Worm (Caenorhabditis elegans) whole organism, L4 larva: ENCODE measurements around the gene R03E9.2.

ENCODE experiments used
- D1046.2 ChIP-seq: fragments of 200-800 bp; sonication (Bioruptor generic); IDR thresholded peaks from 2 replicates; pipeline ENCODE4 v1.3.6; 2022; ENCODE audit warnings: missing genetic modification characterization, missing compliant biosample characterization
- F44E2.7 ChIP-seq: fragments of 200-800 bp; sonication (Bioruptor generic); IDR thresholded peaks from 2 replicates; pipeline ENCODE4 v2.1.2; 2022; ENCODE audit warnings: missing genetic modification characterization, missing compliant biosample characterization
- T20F7.1 ChIP-seq: fragments of 200-800 bp; sonication (Bioruptor generic); optimal IDR thresholded peaks from 2 replicates; lab custom pipeline; 2018; ENCODE audit warnings: mild to moderate bottlenecking, missing genetic modification characterization, missing compliant biosample characterization
- Y105C5A.15 ChIP-seq: fragments of 200-800 bp; sonication (Bioruptor generic); IDR thresholded peaks from 2 replicates; pipeline ENCODE4 v1.3.6; 2022; ENCODE audit warnings: missing genetic modification characterization, missing compliant biosample characterization
- Y48G9A.11 ChIP-seq: fragments of 200-800 bp; sonication (Bioruptor generic); IDR thresholded peaks from 2 replicates; pipeline ENCODE4 v1.3.6; 2022; ENCODE audit warnings: missing genetic modification reagents, missing genetic modification characterization, missing compliant biosample characterization
- Y75B8A.6 ChIP-seq: fragments of 200-800 bp; sonication (Bioruptor generic); IDR thresholded peaks from 2 replicates; pipeline ENCODE4 v1.3.6; 2022; ENCODE audit warnings: missing genetic modification reagents, missing genetic modification characterization, missing compliant biosample characterization
- ZK337.2 ChIP-seq: fragments of 200-800 bp; sonication (Bioruptor generic); IDR thresholded peaks from 2 replicates; pipeline ENCODE4 v1.3.6; 2022; ENCODE audit warnings: missing genetic modification reagents, missing genetic modification characterization, missing compliant biosample characterization
- aha-1 ChIP-seq: fragments of 150-350 bp; peaks from one replicate; lab custom pipeline; 2014; ENCODE audit warnings: missing biosample characterization, missing genetic modification characterization
- ama-1 ChIP-seq: fragments of 150-350 bp; optimal IDR thresholded peaks from 2 replicates; lab custom pipeline; 2014; ENCODE audit warnings: inconsistent platforms, mixed read lengths
- ceh-20 ChIP-seq: fragments of 200-800 bp; sonication (Bioruptor generic); IDR thresholded peaks from 2 replicates; pipeline ENCODE4 v1.3.6; 2022; ENCODE audit warnings: missing genetic modification reagents, missing genetic modification characterization, missing compliant biosample characterization
- ceh-62 ChIP-seq: sonication (generic microtip); optimal IDR thresholded peaks from 2 replicates; lab custom pipeline; 2017; ENCODE audit warnings: missing biosample characterization, missing genetic modification characterization
- ceh-82 ChIP-seq: sonication (generic microtip); optimal IDR thresholded peaks from 2 replicates; lab custom pipeline; 2017; ENCODE audit warnings: missing biosample characterization, missing genetic modification characterization
- cey-2 ChIP-seq: sonication (generic microtip); optimal IDR thresholded peaks from 3 replicates; lab custom pipeline; 2017; ENCODE audit warnings: missing genetic modification characterization, mild to moderate bottlenecking, missing compliant biosample characterization, antibody characterized with exemption, borderline replicate concordance; ENCODE audit not compliant: insufficient read depth
- daf-16 ChIP-seq, 3 experiments: sonication (generic microtip); optimal IDR thresholded peaks; 2 replicates each; lab custom pipeline; 2016 to 2017; ENCODE audit warnings: missing genetic modification characterization in 3 of 3, missing genetic modification reagents in 3 of 3, mild to moderate bottlenecking in 2 of 3, missing compliant biosample characterization in 2 of 3, missing biosample characterization in 1 of 3, moderate library complexity in 1 of 3
- daf-19 ChIP-seq: fragments of 200-800 bp; sonication (Bioruptor generic); conservative IDR thresholded peaks from 2 replicates; pipeline ENCODE4 v1.3.6; 2022; ENCODE audit warnings: missing genetic modification characterization, missing compliant biosample characterization
- dmd-8 ChIP-seq: fragments of 200-800 bp; sonication (Bioruptor generic); IDR thresholded peaks from 2 replicates; pipeline ENCODE4 v1.3.6; 2022; ENCODE audit warnings: missing genetic modification characterization, missing compliant biosample characterization
- dpl-1 ChIP-seq: fragments of 150-350 bp; optimal IDR thresholded peaks from 2 replicates; lab custom pipeline; 2014; ENCODE audit warnings: missing biosample characterization, missing genetic modification reagents, missing genetic modification characterization
- duxl-1 ChIP-seq: sonication (generic microtip); optimal IDR thresholded peaks from 2 replicates; lab custom pipeline; 2016; ENCODE audit warnings: mild to moderate bottlenecking, missing genetic modification characterization, moderate library complexity, missing compliant biosample characterization; ENCODE audit not compliant: poor library complexity
- dve-1 ChIP-seq: sonication (generic microtip); optimal IDR thresholded peaks from 2 replicates; lab custom pipeline; 2017; ENCODE audit warnings: antibody characterized with exemption, mild to moderate bottlenecking, missing genetic modification characterization, missing compliant biosample characterization; ENCODE audit not compliant: insufficient read depth
- fos-1 ChIP-seq: fragments of 150-350 bp; optimal IDR thresholded peaks from 2 replicates; lab custom pipeline; 2014; ENCODE audit warnings: missing biosample characterization, missing genetic modification characterization
- gei-8 ChIP-seq: fragments of 200-800 bp; sonication (Bioruptor generic); optimal IDR thresholded peaks from 2 replicates; lab custom pipeline; 2018; ENCODE audit warnings: mild to moderate bottlenecking, missing genetic modification characterization, missing compliant biosample characterization
- hif-1 ChIP-seq, 2 experiments: sonication (generic microtip); optimal IDR thresholded peaks; 2 replicates each; lab custom pipeline; 2016 to 2017; ENCODE audit warnings: missing compliant biosample characterization in 2 of 2, missing genetic modification characterization in 2 of 2, missing genetic modification reagents in 2 of 2, missing genotype in 2 of 2, mild to moderate bottlenecking in 1 of 2
- hlh-11 ChIP-seq: fragments of 200-800 bp; sonication (Bioruptor generic); optimal IDR thresholded peaks from 2 replicates; lab custom pipeline; 2018; ENCODE audit warnings: mild to moderate bottlenecking, missing genetic modification characterization, missing compliant biosample characterization
- lin-13 ChIP-seq: fragments of 150-350 bp; optimal IDR thresholded peaks from 2 replicates; lab custom pipeline; 2014; ENCODE audit warnings: missing biosample characterization, missing genetic modification reagents, missing genetic modification characterization
- lin-38 ChIP-seq: fragments of 200-800 bp; sonication (Bioruptor generic); IDR thresholded peaks from 2 replicates; pipeline ENCODE4 v1.3.6; 2022; ENCODE audit warnings: missing genetic modification reagents, missing genetic modification characterization, missing compliant biosample characterization
- lir-3 ChIP-seq: sonication (generic microtip); optimal IDR thresholded peaks from 2 replicates; lab custom pipeline; 2016; ENCODE audit warnings: mild to moderate bottlenecking, missing genetic modification characterization, missing compliant biosample characterization
- mep-1 ChIP-seq: fragments of 150-350 bp; sonication (generic microtip); optimal IDR thresholded peaks from 3 replicates; lab custom pipeline; 2014; ENCODE audit warnings: missing biosample characterization, missing genetic modification characterization
- nhr-102 ChIP-seq: sonication (generic microtip); optimal IDR thresholded peaks from 2 replicates; lab custom pipeline; 2016; ENCODE audit warnings: mild to moderate bottlenecking, missing genetic modification characterization, moderate library complexity, missing compliant biosample characterization
- nhr-25 ChIP-seq: sonication (generic microtip); optimal IDR thresholded peaks from 2 replicates; lab custom pipeline; 2017; ENCODE audit warnings: missing genetic modification characterization, mild to moderate bottlenecking, missing compliant biosample characterization, antibody characterized with exemption, moderate library complexity, borderline replicate concordance; ENCODE audit not compliant: insufficient read depth
- nhr-48 ChIP-seq: sonication (generic microtip); optimal IDR thresholded peaks from 2 replicates; lab custom pipeline; 2016; ENCODE audit warnings: mild to moderate bottlenecking, missing genetic modification characterization, missing compliant biosample characterization
- pha-4 ChIP-seq, 2 experiments: fragments of 150-350 bp in 1 of 2; fragments of 200-800 bp in 1 of 2; sonication (Bioruptor generic) in 1 of 2; IDR thresholded peaks in 1 of 2; optimal IDR thresholded peaks in 1 of 2; 2 replicates each; pipeline versions ENCODE4 v1.3.6 to Lab custom; 2014 to 2022; ENCODE audit warnings: missing genetic modification characterization in 2 of 2, missing genetic modification reagents in 2 of 2, missing biosample characterization in 1 of 2, missing compliant biosample characterization in 1 of 2
- skn-1 ChIP-seq: fragments of 150-350 bp; optimal IDR thresholded peaks from 2 replicates; lab custom pipeline; 2014; ENCODE audit warnings: missing biosample characterization, missing genetic modification characterization
- unc-62 ChIP-seq, 3 experiments: fragments of 150-350 bp in 1 of 3; sonication (generic microtip); optimal IDR thresholded peaks in 2 of 3; peaks in 1 of 3; 1 replicate in 1 of 3; 2 replicates in 2 of 3; lab custom pipeline; 2014 to 2017; ENCODE audit warnings: missing biosample characterization in 3 of 3, missing genetic modification characterization in 3 of 3, missing genetic modification reagents in 3 of 3, missing genotype in 1 of 3
- zag-1 ChIP-seq: fragments of 150-350 bp; optimal IDR thresholded peaks from 2 replicates; lab custom pipeline; 2014; ENCODE audit warnings: missing biosample characterization, missing genetic modification characterization
- zfp-2 ChIP-seq: sonication (generic microtip); optimal IDR thresholded peaks from 2 replicates; lab custom pipeline; 2016; ENCODE audit warnings: mild to moderate bottlenecking, missing genetic modification characterization, missing compliant biosample characterization
- zip-11 ChIP-seq: fragments of 200-800 bp; sonication (Bioruptor generic); IDR thresholded peaks from 2 replicates; pipeline ENCODE4 v1.3.6; 2022; ENCODE audit warnings: missing genetic modification characterization, missing compliant biosample characterization
- ztf-7 ChIP-seq: fragments of 150-350 bp; optimal IDR thresholded peaks from 2 replicates; lab custom pipeline; 2014; ENCODE audit warnings: missing biosample characterization, missing genetic modification characterization

R03E9.2 gene

DNA sequence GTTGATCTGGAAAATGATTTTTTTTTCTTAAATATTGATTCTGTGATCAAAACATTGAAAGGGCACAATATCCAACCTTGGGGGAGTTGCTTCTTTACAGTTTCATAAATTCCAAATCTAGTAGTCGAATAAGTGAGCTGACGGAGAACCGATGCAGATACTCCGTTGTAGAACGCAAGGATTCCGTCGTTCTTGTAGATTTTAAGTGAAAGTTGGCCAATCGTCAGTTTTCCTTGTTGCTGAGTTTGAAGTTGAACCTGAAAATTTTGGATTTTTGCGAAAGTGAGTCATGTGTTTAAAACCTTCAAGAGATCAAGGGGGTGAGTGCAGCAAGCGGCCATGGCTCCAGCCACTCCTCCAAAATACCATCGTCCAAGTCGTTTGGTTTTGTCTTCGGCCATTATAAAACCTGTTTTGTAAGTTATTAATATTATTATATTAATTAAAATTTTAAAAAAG, 7.8 kb downstream of the R03E9.2 start, which contains the start of gene slc-25A10:
Gene slc-25A10, minus strand, starts transcription at position 409 of the 459 bp plus-strand sequence.
- 0 out of 2 replicates have a peak, but pooled peaks have one; percentile 40 for TF ChIP-seq ceh-20 (GFP tag; lab: Robert Waterston, UW)
- no peak for TF ChIP-seq hif-1 (tag; optimal IDR thresholded peaks at IDR 0.05; lab: Kevin White, UChicago)
- no peak for TF ChIP-seq zip-11 (GFP tag; lab: Robert Waterston, UW)
- TF ChIP-seq daf-19 (GFP tag; lab: Robert Waterston, UW) = no peak
- no peak for TF ChIP-seq skn-1 (tag; lab: Kevin White, UChicago)
- TF ChIP-seq Y75B8A.6 (GFP tag; lab: Robert Waterston, UW) = no peak
- TF ChIP-seq gei-8 (GFP tag; lab: Kevin White, UChicago) = no peak
- no peak for TF ChIP-seq dmd-8
- TF ChIP-seq hlh-11 = no peak
- no peak for TF ChIP-seq ceh-62 (tag; lab: Kevin White, UChicago)
- no peak for TF ChIP-seq pha-4 (GFP tag; IDR thresholded peaks at IDR 0.05; lab: Robert Waterston, UW)
- TF ChIP-seq pha-4 (tag; optimal IDR thresholded peaks at IDR 0.05; lab: Kevin White, UChicago) = no peak
- no peak for TF ChIP-seq cey-2 (tag; lab: Kevin White, UChicago)
- peak; percentile 32 for TF ChIP-seq aha-1 (tag; lab: Kevin White, UChicago)
- no peak for TF ChIP-seq lir-3
- peak; percentile 74 for TF ChIP-seq ama-1
- TF ChIP-seq nhr-25 (tag; lab: Kevin White, UChicago) = no peak
- no peak for TF ChIP-seq daf-16 (GFP tag; optimal IDR thresholded peaks at IDR 0.05; lab: Kevin White, UChicago)
- no peak for TF ChIP-seq daf-16 (tag; optimal IDR thresholded peaks at IDR 0.05; lab: Kevin White, UChicago)
- 0 out of 2 replicates have a peak, but pooled peaks have one; percentile 10 for TF ChIP-seq lin-38
- no peak for TF ChIP-seq dve-1 (tag; lab: Kevin White, UChicago)
- no peak for TF ChIP-seq fos-1 (tag; lab: Kevin White, UChicago)
- TF ChIP-seq D1046.2 = no peak
- no peak for TF ChIP-seq Y105C5A.15
- no peak for TF ChIP-seq ZK337.2 (GFP tag; lab: Robert Waterston, UW)
- no peak for TF ChIP-seq nhr-102 (tag; lab: Kevin White, UChicago)
- no peak for TF ChIP-seq nhr-48 (tag; lab: Kevin White, UChicago)
- TF ChIP-seq duxl-1 (tag; lab: Kevin White, UChicago) = peak; percentile 10
- TF ChIP-seq T20F7.1 (GFP tag; lab: Kevin White, UChicago) = no peak
- TF ChIP-seq Y48G9A.11 = no peak
- no peak for TF ChIP-seq F44E2.7 (GFP tag; lab: Robert Waterston, UW)
- TF ChIP-seq dpl-1 (GFP tag; lab: Kevin White, UChicago) = no peak
- no peak for TF ChIP-seq mep-1 (tag; lab: Kevin White, UChicago)

DNA sequence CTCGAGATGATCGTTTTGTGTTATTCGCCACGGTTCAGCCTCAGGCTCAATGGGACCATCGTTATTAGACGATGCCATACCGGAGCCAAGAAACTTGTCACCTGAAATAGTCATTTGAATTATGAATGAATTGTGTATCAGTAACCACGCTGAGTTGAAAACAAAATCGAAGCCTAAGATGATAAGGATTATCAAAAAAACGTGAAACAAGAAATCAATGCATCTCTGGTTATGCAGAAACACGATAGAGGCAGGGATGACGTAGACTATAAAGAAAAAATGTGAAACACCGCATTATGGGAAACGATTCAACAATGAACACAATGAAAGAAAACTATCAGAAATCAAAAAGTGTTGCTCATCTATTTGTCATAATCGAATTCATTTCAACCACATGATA, 10.1 kb downstream of the R03E9.2 start, which contains the start of gene smf-1:
Gene smf-1, minus strand, starts transcription at position 101 of the 400 bp plus-strand sequence.
- TF ChIP-seq ztf-7 (no peak), zfp-2 (no peak), dve-1 (tag; lab: Kevin White, UChicago) (peak; percentile 27), ceh-82 (tag; lab: Kevin White, UChicago) (no peak), unc-62 (GFP tag; optimal IDR thresholded peaks at IDR 0.05 in 1 of 2; lab: Kevin White, UChicago) (peak in 1 of 2 experiments; percentile 34), unc-62 (tag; optimal IDR thresholded peaks at IDR 0.05; lab: Kevin White, UChicago) (no peak), zag-1 (tag; lab: Kevin White, UChicago) (no peak), T20F7.1 (GFP tag; lab: Kevin White, UChicago) (no peak), aha-1 (tag; lab: Kevin White, UChicago) (no peak), lin-13 (GFP tag; lab: Kevin White, UChicago) (no peak)
